Worm (Caenorhabditis elegans) whole organism, L3 larva: Measurements from ENCODE around the gene rml-4.

Experiments
- R02D3.7 ChIP-seq: fragments of 150-350 bp; optimal IDR thresholded peaks from 2 replicates; lab custom pipeline; 2014; ENCODE audit warnings: missing biosample characterization, missing genetic modification characterization
- ZK546.5 ChIP-seq: sonication (generic microtip); optimal IDR thresholded peaks from 2 replicates; lab custom pipeline; 2017; ENCODE audit warnings: missing biosample characterization, missing genetic modification characterization
- aly-2 ChIP-seq: fragments of 150-350 bp; optimal IDR thresholded peaks from 2 replicates; lab custom pipeline; 2014; ENCODE audit warnings: missing biosample characterization, missing genetic modification characterization
- ceh-82 ChIP-seq: fragments of 150-350 bp; optimal IDR thresholded peaks from 2 replicates; lab custom pipeline; 2014; ENCODE audit warnings: missing biosample characterization, missing genetic modification characterization
- daf-12 ChIP-seq: fragments of 150-350 bp; optimal IDR thresholded peaks from 2 replicates; lab custom pipeline; 2014; ENCODE audit warnings: missing biosample characterization, missing genetic modification reagents, missing genetic modification characterization
- egl-27 ChIP-seq: sonication (generic microtip); optimal IDR thresholded peaks from 4 replicates; lab custom pipeline; 2017; ENCODE audit warnings: missing biosample characterization, missing genetic modification reagents, missing genetic modification characterization
- egl-5 ChIP-seq: fragments of 150-350 bp; optimal IDR thresholded peaks from 2 replicates; lab custom pipeline; 2017; ENCODE audit warnings: missing biosample characterization, missing genetic modification reagents, missing genetic modification characterization, inconsistent platforms
- elt-2 ChIP-seq: sonication (generic microtip); optimal IDR thresholded peaks from 2 replicates; lab custom pipeline; 2016; ENCODE audit warnings: missing genetic modification reagents, mild to moderate bottlenecking, missing genetic modification characterization, missing compliant biosample characterization
- elt-3 ChIP-seq, 3 experiments: fragments of 150-350 bp in 1 of 3; sonication (generic microtip) in 2 of 3; optimal IDR thresholded peaks; 2 replicates in 2 of 3; 4 replicates in 1 of 3; lab custom pipeline; 2014 to 2017; ENCODE audit warnings: missing biosample characterization in 3 of 3, missing genetic modification characterization in 3 of 3
- fkh-10 ChIP-seq: sonication (generic microtip); optimal IDR thresholded peaks from 2 replicates; lab custom pipeline; 2017; ENCODE audit warnings: missing biosample characterization, missing genetic modification reagents, missing genetic modification characterization
- fkh-2 ChIP-seq: fragments of 150-350 bp; optimal IDR thresholded peaks from 2 replicates; lab custom pipeline; 2014; ENCODE audit warnings: missing biosample characterization, missing genetic modification reagents, missing genetic modification characterization
- fos-1 ChIP-seq: fragments of 150-350 bp; optimal IDR thresholded peaks from 2 replicates; lab custom pipeline; 2014; ENCODE audit warnings: missing biosample characterization, missing genetic modification characterization
- hmg-11 ChIP-seq: sonication (generic microtip); optimal IDR thresholded peaks from 2 replicates; lab custom pipeline; 2016; ENCODE audit warnings: missing genetic modification characterization, missing compliant biosample characterization
- jun-1 ChIP-seq: fragments of 150-350 bp; optimal IDR thresholded peaks from 2 replicates; lab custom pipeline; 2014; ENCODE audit warnings: missing biosample characterization, missing genetic modification reagents, missing genetic modification characterization
- lin-39 ChIP-seq: fragments of 150-350 bp; optimal IDR thresholded peaks from 2 replicates; lab custom pipeline; 2018; ENCODE audit warnings: missing biosample characterization, missing genetic modification reagents, missing genetic modification characterization
- lsy-12 ChIP-seq: sonication (generic microtip); optimal IDR thresholded peaks from 2 replicates; lab custom pipeline; 2016; ENCODE audit warnings: mild to moderate bottlenecking, missing genetic modification characterization, missing compliant biosample characterization
- mml-1 ChIP-seq: fragments of 150-350 bp; sonication (generic microtip); optimal IDR thresholded peaks from 3 replicates; lab custom pipeline; 2014; ENCODE audit warnings: missing biosample characterization, missing genetic modification characterization
- nfya-1 ChIP-seq: sonication (generic microtip); optimal IDR thresholded peaks from 2 replicates; lab custom pipeline; 2017; ENCODE audit warnings: missing genetic modification characterization, mild to moderate bottlenecking, missing compliant biosample characterization, antibody characterized with exemption, moderate library complexity; ENCODE audit not compliant: insufficient read depth
- nhr-12 ChIP-seq: fragments of 150-350 bp; optimal IDR thresholded peaks from 2 replicates; lab custom pipeline; 2014; ENCODE audit warnings: missing biosample characterization, missing genetic modification characterization
- nhr-23 ChIP-seq: fragments of 150-350 bp; optimal IDR thresholded peaks from 2 replicates; lab custom pipeline; 2014; ENCODE audit warnings: missing biosample characterization, missing genetic modification reagents, missing genetic modification characterization
- nhr-25 ChIP-seq: sonication (generic microtip); optimal IDR thresholded peaks from 2 replicates; lab custom pipeline; 2017; ENCODE audit warnings: missing biosample characterization, missing genetic modification characterization
- nhr-28 ChIP-seq: fragments of 150-350 bp; optimal IDR thresholded peaks from 2 replicates; lab custom pipeline; 2014; ENCODE audit warnings: missing biosample characterization, missing genetic modification characterization
- nhr-43 ChIP-seq: sonication (generic microtip); optimal IDR thresholded peaks from 2 replicates; lab custom pipeline; 2016; ENCODE audit warnings: mild to moderate bottlenecking, missing genetic modification characterization, missing compliant biosample characterization; ENCODE audit not compliant: poor library complexity, severe bottlenecking
- nhr-67 ChIP-seq: fragments of 150-350 bp; optimal IDR thresholded peaks from 2 replicates; lab custom pipeline; 2014; ENCODE audit warnings: missing biosample characterization, missing genetic modification characterization
- nhr-76 ChIP-seq: fragments of 150-350 bp; sonication (generic microtip); optimal IDR thresholded peaks from 5 replicates; lab custom pipeline; 2014; ENCODE audit warnings: missing biosample characterization, missing genetic modification characterization
- nhr-77 ChIP-seq: fragments of 150-350 bp; optimal IDR thresholded peaks from 2 replicates; lab custom pipeline; 2014; ENCODE audit warnings: missing biosample characterization, missing genetic modification characterization
- pha-4 ChIP-seq: fragments of 150-350 bp; optimal IDR thresholded peaks from 2 replicates; lab custom pipeline; 2014; ENCODE audit warnings: missing biosample characterization, missing genetic modification reagents, missing genetic modification characterization
- pqm-1 ChIP-seq: fragments of 150-350 bp; optimal IDR thresholded peaks from 2 replicates; lab custom pipeline; 2017; ENCODE audit warnings: missing biosample characterization, missing genetic modification characterization, inconsistent platforms
- sea-2 ChIP-seq: fragments of 150-350 bp; sonication (generic microtip); optimal IDR thresholded peaks from 4 replicates; lab custom pipeline; 2014; ENCODE audit warnings: missing biosample characterization, missing genetic modification reagents, missing genetic modification characterization
- snpc-4 ChIP-seq: fragments of 150-350 bp; optimal IDR thresholded peaks from 2 replicates; lab custom pipeline; 2014; ENCODE audit warnings: missing biosample characterization, missing genetic modification characterization
- tbx-2 ChIP-seq: sonication (generic microtip); optimal IDR thresholded peaks from 2 replicates; lab custom pipeline; 2016; ENCODE audit warnings: mild to moderate bottlenecking, missing genetic modification characterization, missing compliant biosample characterization
- unc-39 ChIP-seq: sonication (generic microtip); optimal IDR thresholded peaks from 4 replicates; lab custom pipeline; 2017; ENCODE audit warnings: missing biosample characterization, missing genetic modification characterization
- zag-1 ChIP-seq: fragments of 150-350 bp; optimal IDR thresholded peaks from 2 replicates; lab custom pipeline; 2014; ENCODE audit warnings: missing biosample characterization, missing genetic modification characterization
- ztf-11 ChIP-seq: fragments of 150-350 bp; optimal IDR thresholded peaks from 2 replicates; lab custom pipeline; 2014; ENCODE audit warnings: missing biosample characterization, missing genetic modification characterization
- ztf-4 ChIP-seq: fragments of 150-350 bp; optimal IDR thresholded peaks from 2 replicates; lab custom pipeline; 2014; ENCODE audit warnings: missing biosample characterization, missing genetic modification characterization

rml-4 gene

DNA sequence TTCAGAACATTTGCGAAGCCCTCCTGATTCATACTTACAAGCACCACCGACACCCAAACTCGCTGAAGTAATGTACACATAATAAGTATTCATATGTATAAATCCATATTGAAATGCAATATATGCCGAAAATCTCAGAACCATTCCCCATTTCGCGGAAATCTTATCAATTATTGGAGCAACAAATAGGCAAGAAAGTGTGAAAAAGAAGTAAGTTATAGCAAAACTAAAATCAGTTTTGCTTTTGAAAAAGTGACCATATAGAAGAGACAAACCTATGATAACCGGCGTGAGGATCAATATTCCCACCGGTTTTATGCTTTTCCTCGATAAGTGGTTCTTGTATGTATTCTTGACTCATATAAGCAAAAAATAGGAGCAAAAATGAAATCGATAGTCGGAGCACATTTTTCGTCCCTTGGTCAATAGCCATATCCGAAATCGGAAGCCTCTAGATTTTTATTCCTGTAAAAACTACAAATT, 24.7 kb downstream of the rml-4 start, which contains the start of gene Y52E8A.6:
Gene Y52E8A.6 (minus strand): TSS at position 433 of the 483 bp plus-strand sequence.
- TF ChIP-seq nhr-76 (tag; lab: Kevin White, UChicago): no peak
- TF ChIP-seq jun-1: no peak
- no peak for TF ChIP-seq fkh-10 (GFP tag; lab: Kevin White, UChicago)
- TF ChIP-seq R02D3.7: no peak
- no peak for TF ChIP-seq daf-12
- TF ChIP-seq lin-39 (tag; lab: Kevin White, UChicago): no peak
- no peak for TF ChIP-seq elt-2
- no peak for TF ChIP-seq sea-2 (GFP tag; lab: Kevin White, UChicago)
- no peak for TF ChIP-seq tbx-2
- no peak for TF ChIP-seq pqm-1 (tag; lab: Kevin White, UChicago)
- no peak for TF ChIP-seq unc-39 (tag; lab: Kevin White, UChicago)
- no peak for TF ChIP-seq zag-1 (tag; lab: Kevin White, UChicago)
- TF ChIP-seq nhr-12 (tag; lab: Kevin White, UChicago): no peak
- TF ChIP-seq, all 47 proteins: peak for 0

ce11 chrII:4320455-4320854, 25.6 kb downstream of the rml-4 start, which contains the start of gene Y52E8A.2:
Gene Y52E8A.2 (plus strand): TSS chrII:4320836.
- TF ChIP-seq ZK546.5 (tag; lab: Kevin White, UChicago): no peak
- no peak for TF ChIP-seq nfya-1 (tag; lab: Kevin White, UChicago)
- TF ChIP-seq elt-2: no peak
- no peak for TF ChIP-seq fos-1 (tag; lab: Kevin White, UChicago)
- no peak for TF ChIP-seq R02D3.7
- no peak for TF ChIP-seq elt-3 (tag; optimal IDR thresholded peaks at IDR 0.05; lab: Kevin White, UChicago)
- no peak for TF ChIP-seq snpc-4 (tag; lab: Kevin White, UChicago)
- no peak for TF ChIP-seq mml-1 (tag; lab: Kevin White, UChicago)
- TF ChIP-seq ztf-4 (tag; lab: Kevin White, UChicago): no peak

DNA sequence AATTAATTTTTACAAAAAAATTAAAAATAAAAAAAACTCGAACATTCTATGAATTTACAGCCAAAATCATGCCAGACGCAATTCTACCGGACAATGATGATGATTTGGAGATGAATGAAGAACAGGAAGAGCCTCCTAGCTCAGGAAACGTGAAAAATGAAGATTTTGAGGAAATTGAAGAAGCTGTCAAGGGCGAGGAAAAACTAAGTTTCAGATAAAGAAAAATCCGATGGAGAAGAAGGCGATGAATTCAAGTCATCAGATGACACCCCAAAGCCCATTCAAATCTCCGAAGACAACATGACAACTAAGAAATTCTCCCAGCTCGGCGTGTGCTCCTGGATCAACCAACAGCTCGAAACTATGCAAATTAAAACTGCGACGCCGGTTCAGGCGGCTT, 26.9 kb downstream of the rml-4 start, which contains the start of gene Y52E8A.1:
Gene Y52E8A.1 (plus strand): TSS at position 301 of the 400 bp plus-strand sequence.
- TF ChIP-seq nfya-1 (tag; lab: Kevin White, UChicago) (no peak), nhr-77 (tag; lab: Kevin White, UChicago) (no peak), hmg-11 (no peak), nhr-25 (tag; lab: Kevin White, UChicago) (no peak), pha-4 (tag; lab: Kevin White, UChicago) (no peak), fos-1 (tag; lab: Kevin White, UChicago) (no peak), aly-2 (tag; lab: Kevin White, UChicago) (no peak), lsy-12 (no peak), nhr-43 (tag; lab: Kevin White, UChicago) (no peak), ceh-82 (no peak)

- TF ChIP-seq jun-1 (no peak), hmg-11 (peak; percentile 85), sea-2 (GFP tag; lab: Kevin White, UChicago) (no peak), pha-4 (tag; lab: Kevin White, UChicago) (peak; percentile 63), elt-2 (no peak), nhr-23 (peak; percentile 9), aly-2 (tag; lab: Kevin White, UChicago) (no peak), nfya-1 (tag; lab: Kevin White, UChicago) (peak; percentile 43)
These were observed 28.0 kb downstream of the rml-4 start, which contains the start of gene H20J04.6 for ce11 chrII:4322871-4323270. Gene H20J04.6 (plus strand): TSS chrII:4323256.

DNA sequence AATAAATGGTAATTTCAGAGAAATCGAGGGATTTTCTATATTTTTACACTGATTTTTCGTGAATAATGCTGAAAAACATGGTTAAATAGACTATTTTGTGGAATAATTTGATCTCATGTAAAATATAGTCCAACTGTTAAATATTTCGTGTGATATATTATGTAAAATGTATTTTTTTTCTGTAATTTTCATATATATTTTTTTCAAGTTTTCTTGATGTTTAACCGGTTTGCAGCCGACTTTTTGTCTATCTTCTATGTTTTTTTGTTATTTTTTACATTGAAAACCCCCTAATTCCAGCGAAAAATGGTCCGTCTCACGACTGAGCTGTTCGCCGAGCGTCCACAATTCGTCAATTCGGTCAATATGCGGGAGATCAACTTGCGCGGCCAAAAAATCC, 29.2 kb downstream of the rml-4 start, which contains the start of gene mog-2:
Gene mog-2 (plus strand): TSS at position 301 of the 400 bp plus-strand sequence.
- TF ChIP-seq ztf-11 (no peak), egl-27 (tag; lab: Kevin White, UChicago) (no peak), fkh-2 (no peak), egl-5 (tag; lab: Kevin White, UChicago) (no peak), nfya-1 (tag; lab: Kevin White, UChicago) (no peak), nhr-77 (tag; lab: Kevin White, UChicago) (no peak), pqm-1 (tag; lab: Kevin White, UChicago) (no peak), jun-1 (no peak), ceh-82 (no peak), fos-1 (tag; lab: Kevin White, UChicago) (no peak), nhr-67 (no peak), ztf-4 (tag; lab: Kevin White, UChicago) (no peak), lin-39 (tag; lab: Kevin White, UChicago) (no peak), tbx-2 (no peak), nhr-28 (tag; lab: Kevin White, UChicago) (no peak), aly-2 (tag; lab: Kevin White, UChicago) (no peak)
